Fruit fly (Drosophila melanogaster) whole organism, embryonic: ENCODE results near the gene CG32845.

Experiments
- CG12659 ChIP-seq: fragments of 200-800 bp; sonication (Bioruptor generic); optimal IDR thresholded peaks from 3 replicates; lab custom pipeline; 2017; ENCODE audit warnings: mild to moderate bottlenecking, missing biosample characterization, missing genetic modification reagents, missing genetic modification characterization
- CG13894 ChIP-seq: fragments of 200-800 bp; sonication (Bioruptor generic); optimal IDR thresholded peaks from 3 replicates; lab custom pipeline; 2018; ENCODE audit warnings: missing biosample characterization, mild to moderate bottlenecking, missing genetic modification characterization, moderate library complexity
- CG15269 ChIP-seq: fragments of 200-800 bp; sonication (Bioruptor generic); optimal IDR thresholded peaks from 2 replicates; lab custom pipeline; 2018; ENCODE audit warnings: missing biosample characterization, mild to moderate bottlenecking, missing genetic modification characterization, moderate library complexity
- CG18011 ChIP-seq: fragments of 200-800 bp; sonication (Bioruptor generic); optimal IDR thresholded peaks from 2 replicates; lab custom pipeline; 2017; ENCODE audit warnings: missing biosample characterization, missing genetic modification characterization, mild to moderate bottlenecking, moderate library complexity, missing genotype
- CG34376 ChIP-seq: fragments of 200-800 bp; sonication (Bioruptor generic); optimal IDR thresholded peaks from 2 replicates; lab custom pipeline; 2018; ENCODE audit warnings: missing biosample characterization, mild to moderate bottlenecking, missing genetic modification characterization
- CG5180 ChIP-seq: fragments of 200-800 bp; sonication (Bioruptor generic); optimal IDR thresholded peaks from 3 replicates; lab custom pipeline; 2017; ENCODE audit warnings: missing biosample characterization, missing genetic modification characterization, mild to moderate bottlenecking, moderate library complexity, missing genetic modification reagents
- CG6654 ChIP-seq: fragments of 200-800 bp; sonication (Bioruptor generic); optimal IDR thresholded peaks from 2 replicates; lab custom pipeline; 2017; ENCODE audit warnings: missing biosample characterization, mild to moderate bottlenecking, missing genetic modification characterization
- CG6854 ChIP-seq: fragments of 200-800 bp; sonication (Bioruptor generic); optimal IDR thresholded peaks from 3 replicates; lab custom pipeline; 2017; ENCODE audit warnings: missing biosample characterization, mild to moderate bottlenecking, missing genetic modification characterization
- Fer2 ChIP-seq: fragments of 200-800 bp; sonication (Bioruptor generic); optimal IDR thresholded peaks from 2 replicates; lab custom pipeline; 2018; ENCODE audit warnings: missing biosample characterization, mild to moderate bottlenecking, missing genetic modification characterization, moderate library complexity
- H2.0 ChIP-seq: fragments of 200-800 bp; sonication (Bioruptor generic); IDR thresholded peaks from 2 replicates; pipeline ENCODE4 v1.3.6; 2022; ENCODE audit warnings: missing biosample characterization, missing genetic modification characterization
- Pdp1 ChIP-seq, 2 experiments: fragments of 200-800 bp; sonication (Bioruptor generic); optimal IDR thresholded peaks; 3 replicates each; lab custom pipeline; 2016; ENCODE audit warnings: missing biosample characterization in 2 of 2, missing genetic modification characterization in 2 of 2, mild to moderate bottlenecking in 1 of 2, moderate library complexity in 1 of 2
- Six4 ChIP-seq: fragments of 200-800 bp; sonication (Bioruptor generic); optimal IDR thresholded peaks from 2 replicates; lab custom pipeline; 2016; ENCODE audit warnings: missing biosample characterization, missing genetic modification characterization
- Sox100B ChIP-seq: fragments of 200-800 bp; sonication (Bioruptor generic); optimal IDR thresholded peaks from 3 replicates; lab custom pipeline; 2018; ENCODE audit warnings: missing biosample characterization, mild to moderate bottlenecking, missing genetic modification characterization
- Sry-β ChIP-seq: fragments of 200-800 bp; sonication (Bioruptor generic); optimal IDR thresholded peaks from 2 replicates; lab custom pipeline; 2018; ENCODE audit warnings: missing biosample characterization, mild to moderate bottlenecking, missing genetic modification characterization, moderate library complexity
- Xrp1 ChIP-seq: fragments of 200-800 bp; sonication (Bioruptor generic); IDR thresholded peaks from 2 replicates; pipeline ENCODE4 v1.3.6; 2022; ENCODE audit warnings: missing biosample characterization, missing genetic modification characterization
- bbx ChIP-seq: fragments of 200-800 bp; sonication (Bioruptor generic); IDR thresholded peaks from 2 replicates; pipeline ENCODE4 v1.3.6; 2022; ENCODE audit warnings: missing biosample characterization, missing genetic modification characterization; ENCODE audit not compliant: partially characterized antibody
- eve ChIP-seq, 2 experiments: fragments of >200 bp; optimal IDR thresholded peaks; 2 replicates each; lab custom pipeline; 2017; ENCODE audit warnings: missing biosample characterization in 2 of 2, missing genetic modification characterization in 2 of 2
- exex ChIP-seq: fragments of 200-800 bp; sonication (Bioruptor generic); optimal IDR thresholded peaks from 4 replicates; lab custom pipeline; 2018; ENCODE audit warnings: missing biosample characterization, mild to moderate bottlenecking, missing genetic modification characterization, moderate library complexity
- ftz-f1 ChIP-seq: fragments of 200-800 bp; sonication (Bioruptor generic); optimal IDR thresholded peaks from 2 replicates; lab custom pipeline; 2016; ENCODE audit warnings: missing biosample characterization, missing genetic modification characterization
- insv ChIP-seq, 2 experiments: fragments of 200-800 bp; sonication (Bioruptor generic); optimal IDR thresholded peaks; 3 replicates each; lab custom pipeline; 2016 to 2018; ENCODE audit warnings: missing biosample characterization in 2 of 2, missing genetic modification characterization in 2 of 2
- kay ChIP-seq: fragments of 200-800 bp; sonication (Bioruptor generic); optimal IDR thresholded peaks from 2 replicates; lab custom pipeline; 2016; ENCODE audit warnings: missing biosample characterization, missing genetic modification characterization
- lbe ChIP-seq: fragments of 200-800 bp; sonication (Bioruptor generic); optimal IDR thresholded peaks from 2 replicates; lab custom pipeline; 2016; ENCODE audit warnings: missing biosample characterization, mild to moderate bottlenecking, missing genetic modification characterization
- lov ChIP-seq, 2 experiments: fragments of 200-800 bp in 1 of 2; fragments of >200 bp in 1 of 2; sonication (Bioruptor generic) in 1 of 2; IDR thresholded peaks in 1 of 2; optimal IDR thresholded peaks in 1 of 2; 2 replicates in 1 of 2; 3 replicates in 1 of 2; pipeline versions ENCODE4 v1.3.6 to Lab custom; 2017 to 2022; ENCODE audit warnings: missing biosample characterization in 1 of 2, missing genetic modification characterization in 1 of 2
- nerfin-2 ChIP-seq: fragments of 200-800 bp; sonication (Bioruptor generic); IDR thresholded peaks from 2 replicates; pipeline ENCODE4 v1.3.6; 2022; ENCODE audit warnings: missing biosample characterization, missing genetic modification characterization; ENCODE audit not compliant: partially characterized antibody
- schlank ChIP-seq: fragments of 200-800 bp; sonication (Bioruptor generic); optimal IDR thresholded peaks from 2 replicates; lab custom pipeline; 2018; ENCODE audit warnings: missing biosample characterization, mild to moderate bottlenecking, missing genetic modification characterization
- scrt ChIP-seq: fragments of 200-800 bp; sonication (Bioruptor generic); optimal IDR thresholded peaks from 2 replicates; lab custom pipeline; 2018; ENCODE audit warnings: missing biosample characterization, mild to moderate bottlenecking, missing genetic modification characterization, moderate library complexity
- slou ChIP-seq: fragments of 200-800 bp; sonication (Bioruptor generic); optimal IDR thresholded peaks from 3 replicates; lab custom pipeline; 2016; ENCODE audit warnings: missing biosample characterization, missing genetic modification characterization
- tap ChIP-seq: fragments of 200-800 bp; optimal IDR thresholded peaks from 3 replicates; lab custom pipeline; 2019; ENCODE audit warnings: missing biosample characterization, mild to moderate bottlenecking, missing genetic modification characterization, moderate library complexity
- unc-4 ChIP-seq: fragments of 200-800 bp; sonication (Bioruptor generic); IDR thresholded peaks from 2 replicates; pipeline ENCODE4 v1.3.6; 2022; ENCODE audit warnings: missing biosample characterization, missing genetic modification characterization; ENCODE audit not compliant: partially characterized antibody
- vnd ChIP-seq: fragments of 200-800 bp; sonication (Bioruptor generic); IDR thresholded peaks from 3 replicates; pipeline ENCODE4 v1.3.6; 2022; ENCODE audit warnings: missing biosample characterization, missing genetic modification characterization; ENCODE audit not compliant: partially characterized antibody

Gene CG32845

DNA sequence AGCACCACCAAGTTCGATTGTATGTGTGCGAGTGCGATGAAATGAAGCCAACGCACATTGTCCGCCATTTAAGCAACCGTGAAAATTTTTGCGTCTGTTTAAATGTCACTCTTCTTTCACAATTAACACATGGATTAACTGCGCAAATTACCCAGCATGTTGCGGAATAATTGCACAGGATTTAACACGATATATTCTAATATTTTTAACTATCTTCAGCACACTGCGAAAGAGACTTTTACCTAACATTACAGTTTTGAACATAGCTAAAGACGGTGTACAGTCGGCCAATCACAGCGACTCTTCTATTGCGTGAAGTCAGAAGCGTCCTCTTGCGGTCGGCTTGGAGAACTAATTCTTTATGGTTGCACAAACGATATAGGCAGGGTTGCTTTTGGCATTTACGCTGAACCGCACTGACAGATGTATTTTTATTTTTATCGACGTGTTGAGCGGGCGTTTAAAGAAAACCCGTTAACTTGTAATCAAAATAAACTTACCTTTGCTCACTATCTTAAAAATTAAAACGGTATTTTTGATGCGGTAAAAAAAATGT is 26.5 kb downstream of the CG32845 start (continued):
- no peak for TF ChIP-seq Sox100B (GFP tag; lab: Kevin White, UChicago)
- no peak for TF ChIP-seq schlank (tag; lab: Kevin White, UChicago)
- TF ChIP-seq, all 482 proteins: peak for 206

DNA sequence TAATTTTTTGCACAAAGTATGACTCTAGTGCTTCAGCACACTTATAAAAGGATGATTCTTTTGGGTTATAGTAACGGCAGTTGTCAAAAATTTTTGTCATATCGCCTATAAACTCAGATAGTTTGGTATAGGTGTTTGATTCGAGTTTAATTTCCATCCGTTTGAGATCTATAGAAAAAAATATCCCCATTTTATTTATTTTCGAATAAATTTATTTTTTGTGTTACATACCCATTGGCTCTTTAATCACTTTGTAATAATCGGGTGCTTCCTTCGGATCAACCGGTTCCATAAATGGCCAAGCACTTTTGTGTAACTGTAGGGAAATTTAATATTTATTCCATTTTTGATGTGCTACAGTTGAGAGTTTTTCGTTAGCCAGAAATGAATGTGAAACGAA is 38.9 kb downstream of the CG32845 start:
- TF ChIP-seq Six4 (no peak), tap (tag; lab: Kevin White, UChicago) (no peak), CG13894 (no peak), CG6854 (GFP tag; lab: Kevin White, UChicago) (no peak), H2.0 (no peak), bbx (GFP tag; lab: Robert Waterston, UW) (no peak), nerfin-2 (no peak), ftz-f1 (GFP tag; lab: Kevin White, UChicago) (no peak), vnd (GFP tag; lab: Robert Waterston, UW) (no peak)

DNA sequence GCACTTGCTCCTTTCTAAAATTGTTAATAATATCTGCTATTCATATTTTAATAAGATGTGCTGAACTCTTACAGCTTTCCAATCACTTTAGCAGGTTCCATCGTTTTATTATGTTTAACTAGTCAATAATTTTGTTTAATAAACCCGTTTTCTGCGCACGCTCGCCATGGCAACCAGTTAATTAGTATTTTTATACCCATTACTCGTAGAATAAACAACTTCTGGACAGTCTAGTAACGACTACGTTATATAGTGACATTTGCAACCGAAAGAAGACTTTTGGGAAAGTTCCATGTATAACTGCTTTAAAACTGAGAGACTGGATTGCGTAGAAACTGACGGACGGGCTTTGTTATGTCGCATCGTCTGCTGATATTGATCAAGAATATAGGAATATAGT is 39.9 kb downstream of the CG32845 start, which contains the start of gene CG34453:
CG34453 (minus strand) TSS at position 101 of the 400 bp plus-strand sequence.
- TF ChIP-seq scrt (no peak), vnd (GFP tag; lab: Robert Waterston, UW) (no peak), Xrp1 (GFP tag; lab: Robert Waterston, UW) (no peak), exex (tag; lab: Kevin White, UChicago) (no peak), insv (GFP tag; optimal IDR thresholded peaks at IDR 0.05; lab: Kevin White, UChicago) (no peak), CG5180 (GFP tag; lab: Kevin White, UChicago) (no peak), eve (GFP tag; optimal IDR thresholded peaks at IDR 0.05; lab: Kevin White, UChicago) (peak in 1 of 2 experiments; percentile 33), CG18011 (GFP tag; lab: Kevin White, UChicago) (no peak)
- TF ChIP-seq, all 482 proteins: peak for 1

DNA sequence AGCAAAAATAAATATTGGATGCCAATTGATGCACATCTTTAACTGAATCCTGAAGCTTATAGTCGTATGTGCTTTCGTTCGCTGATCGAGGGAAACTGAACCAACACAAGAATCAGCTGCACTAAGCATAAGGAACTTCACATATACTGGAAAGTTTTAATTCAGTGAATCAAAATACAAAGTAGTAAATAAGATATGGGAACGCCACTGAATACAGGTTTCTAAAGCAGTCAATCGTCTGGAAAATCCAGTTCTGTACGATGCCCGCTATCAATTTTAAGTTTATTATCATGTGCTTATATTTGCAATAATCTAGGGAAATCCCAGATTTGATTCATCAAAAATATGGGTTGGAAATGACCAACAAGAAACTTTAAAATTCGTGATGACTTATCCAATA is 40.9 kb downstream of the CG32845 start, which contains the start of gene CG34454:
CG34454 (minus strand) TSS at position 84 of the 400 bp plus-strand sequence.
- TF ChIP-seq CG12659 (GFP tag; lab: Kevin White, UChicago) (no peak), lov (optimal IDR thresholded peaks at IDR 0.05; lab: Kevin White, UChicago) (no peak), lov (GFP tag; IDR thresholded peaks at IDR 0.05; lab: Robert Waterston, UW) (no peak), Pdp1 (GFP tag; optimal IDR thresholded peaks at IDR 0.05; lab: Kevin White, UChicago) (no peak), ftz-f1 (GFP tag; lab: Kevin White, UChicago) (no peak), Fer2 (no peak), slou (no peak), CG15269 (tag; lab: Kevin White, UChicago) (no peak), Sry-β (no peak), kay (GFP tag; lab: Kevin White, UChicago) (no peak)
- TF ChIP-seq, all 482 proteins: peak for 0

DNA sequence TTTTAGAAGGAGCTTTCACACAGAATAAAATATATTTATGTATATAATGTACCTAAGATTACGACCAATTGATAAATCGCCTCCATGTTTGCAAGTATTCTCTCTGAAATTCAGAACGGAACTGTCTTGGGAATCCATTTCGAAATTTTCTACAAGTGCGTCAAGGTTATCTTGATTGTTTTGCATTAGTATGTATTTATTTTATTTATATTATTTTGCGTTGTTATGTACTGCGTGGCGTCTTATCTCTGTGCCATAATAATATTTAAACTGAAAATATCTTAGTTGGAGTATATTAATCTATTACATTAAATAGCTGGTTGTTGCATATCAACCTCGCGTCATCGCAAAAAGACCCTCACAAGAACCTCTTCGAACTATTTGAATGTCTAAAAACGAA is 41.7 kb downstream of the CG32845 start, which contains the start of gene CG42846:
CG42846 (minus strand) TSS at position 101 of the 400 bp plus-strand sequence.
- TF ChIP-seq lbe (GFP tag; lab: Kevin White, UChicago) (peak; percentile 18), CG6654 (GFP tag; lab: Kevin White, UChicago) (no peak), unc-4 (GFP tag; lab: Robert Waterston, UW) (no peak), CG34376 (GFP tag; lab: Kevin White, UChicago) (peak; percentile 12)
